Fruit fly (Drosophila melanogaster) whole organism, embryonic: ENCODE data around the gene Rpn11.

Source experiments
- Aef1 ChIP-seq: fragments of 200-800 bp; sonication (Bioruptor generic); IDR thresholded peaks from 3 replicates; pipeline ENCODE4 v1.3.6; 2022; ENCODE audit warnings: missing biosample characterization, missing genetic modification characterization
- CG10959 ChIP-seq: fragments of 200-800 bp; sonication (Bioruptor generic); IDR thresholded peaks from 2 replicates; pipeline ENCODE4 v1.3.6; 2022; ENCODE audit warnings: missing biosample characterization, missing genetic modification characterization
- CG12071 ChIP-seq: fragments of 200-800 bp; sonication (Bioruptor generic); optimal IDR thresholded peaks from 3 replicates; lab custom pipeline; 2018; ENCODE audit warnings: missing biosample characterization, mild to moderate bottlenecking, missing genetic modification characterization
- CG12104 ChIP-seq: fragments of 200-800 bp; sonication (Bioruptor generic); optimal IDR thresholded peaks from 3 replicates; lab custom pipeline; 2016; ENCODE audit warnings: missing biosample characterization, missing genetic modification characterization
- CG12659 ChIP-seq: fragments of 200-800 bp; sonication (Bioruptor generic); optimal IDR thresholded peaks from 3 replicates; lab custom pipeline; 2017; ENCODE audit warnings: mild to moderate bottlenecking, missing biosample characterization, missing genetic modification reagents, missing genetic modification characterization
- CG13775 ChIP-seq: fragments of 200-800 bp; sonication (Bioruptor generic); optimal IDR thresholded peaks from 3 replicates; lab custom pipeline; 2017; ENCODE audit warnings: missing biosample characterization, mild to moderate bottlenecking, missing genetic modification characterization
- CG1603 ChIP-seq: fragments of 200-800 bp; sonication (Bioruptor generic); optimal IDR thresholded peaks from 2 replicates; lab custom pipeline; 2019; ENCODE audit warnings: missing biosample characterization, mild to moderate bottlenecking, missing genetic modification characterization, moderate library complexity
- CG1647 ChIP-seq: fragments of 200-800 bp; sonication (Bioruptor generic); optimal IDR thresholded peaks from 3 replicates; lab custom pipeline; 2016; ENCODE audit warnings: missing biosample characterization, missing genetic modification characterization
- CG17802 ChIP-seq: fragments of 200-800 bp; sonication (Bioruptor generic); optimal IDR thresholded peaks from 2 replicates; lab custom pipeline; 2018; ENCODE audit warnings: missing biosample characterization, mild to moderate bottlenecking, missing genetic modification characterization, moderate library complexity
- CG2120 ChIP-seq: fragments of 200-800 bp; sonication (Bioruptor generic); optimal IDR thresholded peaks from 3 replicates; lab custom pipeline; 2016; ENCODE audit warnings: missing biosample characterization, missing genetic modification characterization
- CG2678 ChIP-seq: fragments of 200-800 bp; sonication (Bioruptor generic); optimal IDR thresholded peaks from 3 replicates; lab custom pipeline; 2019; ENCODE audit warnings: missing biosample characterization, mild to moderate bottlenecking, missing genetic modification characterization, moderate library complexity
- CG30020 ChIP-seq: fragments of 200-800 bp; optimal IDR thresholded peaks from 2 replicates; lab custom pipeline; 2019; ENCODE audit warnings: missing biosample characterization, mild to moderate bottlenecking, missing genetic modification characterization, moderate library complexity
- CG31224 ChIP-seq: fragments of 200-800 bp; sonication (Bioruptor generic); IDR thresholded peaks from 2 replicates; pipeline ENCODE4 v1.3.6; 2022; ENCODE audit warnings: missing biosample characterization, missing genetic modification characterization
- CG3163 ChIP-seq: fragments of 200-800 bp; sonication (Bioruptor generic); optimal IDR thresholded peaks from 3 replicates; lab custom pipeline; 2016; ENCODE audit warnings: missing biosample characterization, missing genetic modification characterization
- CG33557 ChIP-seq: fragments of 200-800 bp; sonication (Bioruptor generic); optimal IDR thresholded peaks from 2 replicates; lab custom pipeline; 2019; ENCODE audit warnings: missing biosample characterization, mild to moderate bottlenecking, missing genetic modification characterization, moderate library complexity
- CG4854 ChIP-seq: fragments of 200-800 bp; sonication (Bioruptor generic); optimal IDR thresholded peaks from 2 replicates; lab custom pipeline; 2016; ENCODE audit warnings: missing biosample characterization, missing genetic modification characterization, inconsistent platforms
- CG6254 ChIP-seq: fragments of 200-800 bp; sonication (Bioruptor generic); optimal IDR thresholded peaks from 3 replicates; lab custom pipeline; 2017; ENCODE audit warnings: mild to moderate bottlenecking, missing biosample characterization, missing genetic modification reagents, missing genetic modification characterization
- CG6791 ChIP-seq: fragments of 200-800 bp; sonication (Bioruptor generic); IDR thresholded peaks from 3 replicates; pipeline ENCODE4 v1.3.6; 2022; ENCODE audit warnings: missing biosample characterization, missing genetic modification characterization; ENCODE audit not compliant: partially characterized antibody
- CG6813 ChIP-seq: fragments of 200-800 bp; sonication (Bioruptor generic); optimal IDR thresholded peaks from 2 replicates; lab custom pipeline; 2017; ENCODE audit warnings: missing biosample characterization, missing genetic modification characterization, mild to moderate bottlenecking, moderate library complexity, missing genetic modification reagents
- CG6854 ChIP-seq: fragments of 200-800 bp; sonication (Bioruptor generic); optimal IDR thresholded peaks from 3 replicates; lab custom pipeline; 2017; ENCODE audit warnings: missing biosample characterization, mild to moderate bottlenecking, missing genetic modification characterization
- CG9797 ChIP-seq: fragments of 200-800 bp; sonication (Bioruptor generic); optimal IDR thresholded peaks from 3 replicates; lab custom pipeline; 2018; ENCODE audit warnings: missing biosample characterization, mild to moderate bottlenecking, missing genetic modification characterization
- CG9817 ChIP-seq: fragments of 200-800 bp; sonication (Bioruptor generic); optimal IDR thresholded peaks from 2 replicates; lab custom pipeline; 2018; ENCODE audit warnings: missing biosample characterization, mild to moderate bottlenecking, missing genetic modification characterization, moderate library complexity
- CkIIα-i1 ChIP-seq: fragments of 200-800 bp; sonication (Bioruptor generic); IDR thresholded peaks from 2 replicates; pipeline ENCODE4 v1.3.6; 2022; ENCODE audit warnings: missing biosample characterization, missing genetic modification characterization
- CoRest ChIP-seq: fragments of 200-800 bp; sonication (Bioruptor generic); optimal IDR thresholded peaks from 3 replicates; lab custom pipeline; 2018; ENCODE audit warnings: missing biosample characterization, mild to moderate bottlenecking, missing genetic modification characterization, moderate library complexity
- H2.0 ChIP-seq: fragments of 200-800 bp; sonication (Bioruptor generic); IDR thresholded peaks from 2 replicates; pipeline ENCODE4 v1.3.6; 2022; ENCODE audit warnings: missing biosample characterization, missing genetic modification characterization
- HLHmδ ChIP-seq: fragments of 200-800 bp; sonication (Bioruptor generic); optimal IDR thresholded peaks from 2 replicates; lab custom pipeline; 2018; ENCODE audit warnings: missing biosample characterization, mild to moderate bottlenecking, missing genetic modification characterization, moderate library complexity
- HmgD ChIP-seq: fragments of 200-800 bp; sonication (Bioruptor generic); optimal IDR thresholded peaks from 3 replicates; lab custom pipeline; 2016; ENCODE audit warnings: missing biosample characterization, missing genetic modification characterization
- Hr51 ChIP-seq, 2 experiments: fragments of 200-800 bp; sonication (Bioruptor generic); optimal IDR thresholded peaks; 2 replicates in 1 of 2; 3 replicates in 1 of 2; lab custom pipeline; 2016 to 2018; ENCODE audit warnings: missing biosample characterization in 2 of 2, missing genetic modification characterization in 2 of 2, mild to moderate bottlenecking in 1 of 2, moderate library complexity in 1 of 2
- Rfx ChIP-seq: fragments of 200-800 bp; sonication (Bioruptor generic); IDR thresholded peaks from 2 replicates; pipeline ENCODE4 v1.3.6; 2022; ENCODE audit warnings: missing biosample characterization, missing genetic modification characterization
- ara ChIP-seq: fragments of 200-800 bp; sonication (Bioruptor generic); IDR thresholded peaks from 2 replicates; pipeline ENCODE4 v1.3.6; 2022; ENCODE audit warnings: missing biosample characterization, missing genetic modification characterization
- ase ChIP-seq: fragments of 200-800 bp; sonication (Bioruptor generic); IDR thresholded peaks from 3 replicates; pipeline ENCODE4 v1.3.6; 2022; ENCODE audit warnings: missing biosample characterization, missing genetic modification characterization
- bsh ChIP-seq, 2 experiments: fragments of 200-800 bp; sonication (Bioruptor generic); optimal IDR thresholded peaks; 2 replicates each; lab custom pipeline; 2017 to 2018; ENCODE audit warnings: mild to moderate bottlenecking in 2 of 2, missing biosample characterization in 2 of 2, missing genetic modification characterization in 2 of 2, moderate library complexity in 1 of 2
- caup ChIP-seq: fragments of 200-800 bp; sonication (Bioruptor generic); optimal IDR thresholded peaks from 3 replicates; lab custom pipeline; 2017; ENCODE audit warnings: missing biosample characterization, mild to moderate bottlenecking, missing genetic modification characterization, moderate library complexity; ENCODE audit not compliant: severe bottlenecking
- danr ChIP-seq: fragments of 200-800 bp; sonication (Bioruptor generic); IDR thresholded peaks from 2 replicates; pipeline ENCODE4 v1.3.6; 2022; ENCODE audit warnings: missing biosample characterization, missing genetic modification characterization
- fd3F ChIP-seq: fragments of 200-800 bp; sonication (Bioruptor generic); optimal IDR thresholded peaks from 2 replicates; lab custom pipeline; 2018; ENCODE audit warnings: missing biosample characterization, mild to moderate bottlenecking, missing genetic modification characterization, moderate library complexity
- gce ChIP-seq: fragments of 200-800 bp; sonication (Bioruptor generic); IDR thresholded peaks from 3 replicates; pipeline ENCODE4 v1.3.6; 2022; ENCODE audit warnings: missing biosample characterization, missing genetic modification characterization
- h ChIP-seq: fragments of >200 bp; optimal IDR thresholded peaks from 2 replicates; lab custom pipeline; 2017
- ham ChIP-seq: fragments of 200-800 bp; sonication (Bioruptor generic); IDR thresholded peaks from 2 replicates; pipeline ENCODE4 v1.3.6; 2022; ENCODE audit warnings: missing biosample characterization, missing genetic modification characterization
- her ChIP-seq: fragments of 200-800 bp; sonication (Bioruptor generic); optimal IDR thresholded peaks from 2 replicates; lab custom pipeline; 2016; ENCODE audit warnings: missing biosample characterization, missing genetic modification characterization
- mld ChIP-seq: fragments of 200-800 bp; sonication (Bioruptor generic); IDR thresholded peaks from 3 replicates; pipeline ENCODE4 v1.3.6; 2022; ENCODE audit warnings: missing biosample characterization, missing genetic modification characterization; ENCODE audit not compliant: partially characterized antibody
- nau ChIP-seq: fragments of 200-800 bp; sonication (Bioruptor generic); optimal IDR thresholded peaks from 3 replicates; lab custom pipeline; 2017; ENCODE audit warnings: missing biosample characterization, mild to moderate bottlenecking, missing genetic modification characterization, missing genetic modification reagents
- schlank ChIP-seq: fragments of 200-800 bp; sonication (Bioruptor generic); optimal IDR thresholded peaks from 2 replicates; lab custom pipeline; 2018; ENCODE audit warnings: missing biosample characterization, mild to moderate bottlenecking, missing genetic modification characterization
- scrt ChIP-seq: fragments of 200-800 bp; sonication (Bioruptor generic); optimal IDR thresholded peaks from 2 replicates; lab custom pipeline; 2018; ENCODE audit warnings: missing biosample characterization, mild to moderate bottlenecking, missing genetic modification characterization, moderate library complexity
- sd ChIP-seq: fragments of 200-800 bp; sonication (Bioruptor generic); optimal IDR thresholded peaks from 3 replicates; lab custom pipeline; 2018; ENCODE audit warnings: missing biosample characterization, mild to moderate bottlenecking, missing genetic modification characterization, moderate library complexity
- sens-2 ChIP-seq: fragments of 200-800 bp; sonication (Bioruptor generic); IDR thresholded peaks from 2 replicates; pipeline ENCODE4 v1.3.6; 2022; ENCODE audit warnings: missing biosample characterization, missing genetic modification characterization
- tap ChIP-seq: fragments of 200-800 bp; optimal IDR thresholded peaks from 3 replicates; lab custom pipeline; 2019; ENCODE audit warnings: missing biosample characterization, mild to moderate bottlenecking, missing genetic modification characterization, moderate library complexity
- tin ChIP-seq: fragments of 200-800 bp; sonication (Bioruptor generic); optimal IDR thresholded peaks from 3 replicates; lab custom pipeline; 2016; ENCODE audit warnings: missing biosample characterization, missing genetic modification characterization
- ttk ChIP-seq: fragments of 200-800 bp; sonication (Bioruptor generic); IDR thresholded peaks from 2 replicates; pipeline ENCODE4 v2.1.2; 2022; ENCODE audit warnings: missing biosample characterization, missing genetic modification characterization
- wdn ChIP-seq: fragments of 200-800 bp; sonication (Bioruptor generic); IDR thresholded peaks from 2 replicates; pipeline ENCODE4 v1.3.6; 2022; ENCODE audit warnings: missing biosample characterization, missing genetic modification characterization

The Rpn11 gene

dm6 chr2L:5086905-5087522 is 27.4 kb upstream of the Rpn11 start (continued):
- TF ChIP-seq schlank (tag; lab: Kevin White, UChicago) (peak; percentile 36), wdn (no peak), Rfx (GFP tag; lab: Robert Waterston, UW) (peak; percentile 54; the same call in 1 of the 2 replicates), sens-2 (GFP tag; lab: Robert Waterston, UW) (no peak), ham (GFP tag; lab: Robert Waterston, UW) (no peak), CG33557 (GFP tag; lab: Kevin White, UChicago) (peak; percentile 49), CG6813 (GFP tag; lab: Kevin White, UChicago) (peak; percentile 61), CG12071 (GFP tag; lab: Kevin White, UChicago) (peak; percentile 75), h (no peak), CG1603 (tag; lab: Kevin White, UChicago) (peak; percentile 70), CG10959 (GFP tag; lab: Robert Waterston, UW) (peak; percentile 25; the same call in 1 of the 2 replicates), CoRest (peak; percentile 83), CG3163 (GFP tag; lab: Kevin White, UChicago) (peak; percentile 11), CkIIα-i1 (GFP tag; lab: Robert Waterston, UW) (no peak), ara (GFP tag; lab: Robert Waterston, UW) (peak; percentile 62; the same call in 1 of the 2 replicates), scrt (GFP tag; lab: Kevin White, UChicago) (peak; percentile 68), ase (0 out of 3 replicates have a peak, but pooled peaks have one; percentile 41), tap (tag; lab: Kevin White, UChicago) (peak; percentile 81), tin (GFP tag; lab: Kevin White, UChicago) (peak; percentile 49), Hr51 (GFP tag; optimal IDR thresholded peaks at IDR 0.05; lab: Kevin White, UChicago) (peak; percentile 51 to 89), ttk (GFP tag; lab: Robert Waterston, UW) (peak; percentile 54; the same call in 1 of the 2 replicates), H2.0 (GFP tag; lab: Robert Waterston, UW) (peak; percentile 50; the same call in 1 of the 2 replicates), HLHmδ (GFP tag; lab: Kevin White, UChicago) (no peak), Aef1 (peak; percentile 49; the same call in 2 of the 3 replicates), CG12659 (GFP tag; lab: Kevin White, UChicago) (peak; percentile 77), CG4854 (GFP tag; lab: Kevin White, UChicago) (peak; percentile 68), CG9817 (tag; lab: Kevin White, UChicago) (peak; percentile 61), fd3F (GFP tag; lab: Kevin White, UChicago) (peak; percentile 61), CG6791 (GFP tag; lab: Robert Waterston, UW) (no peak), CG31224 (GFP tag; lab: Robert Waterston, UW) (no peak), CG30020 (tag; lab: Kevin White, UChicago) (peak; percentile 15), sd (tag; lab: Kevin White, UChicago) (peak; percentile 27), danr (GFP tag; lab: Robert Waterston, UW) (peak; percentile 42; the same call in 1 of the 2 replicates), gce (GFP tag; lab: Robert Waterston, UW) (peak; percentile 54; the same call in 1 of the 3 replicates), CG6254 (GFP tag; lab: Kevin White, UChicago) (peak; percentile 76), CG12104 (GFP tag; lab: Kevin White, UChicago) (peak; percentile 81), her (GFP tag; lab: Kevin White, UChicago) (peak; percentile 51), CG9797 (GFP tag; lab: Kevin White, UChicago) (no peak), bsh (GFP tag; optimal IDR thresholded peaks at IDR 0.05; lab: Kevin White, UChicago) (peak; percentile 74 to 79), CG6854 (GFP tag; lab: Kevin White, UChicago) (peak; percentile 79), CG2678 (tag; lab: Kevin White, UChicago) (peak; percentile 90), HmgD (peak; percentile 26), caup (peak; percentile 66), CG17802 (peak; percentile 34), CG2120 (peak; percentile 70), CG13775 (peak; percentile 72), mld (GFP tag; lab: Robert Waterston, UW) (no peak), nau (GFP tag; lab: Kevin White, UChicago) (peak; percentile 86), CG1647 (GFP tag; lab: Kevin White, UChicago) (peak; percentile 82)
